Worm (Caenorhabditis elegans) whole organism, L3 larva: ENCODE measurements around the gene phdh-1.

Source experiments
- aly-2 ChIP-seq: fragments of 150-350 bp; optimal IDR thresholded peaks from 2 replicates; lab custom pipeline; 2014; ENCODE audit warnings: missing biosample characterization, missing genetic modification characterization
- ama-1 ChIP-seq: fragments of 150-350 bp; optimal IDR thresholded peaks from 2 replicates; lab custom pipeline; 2018
- elt-1 ChIP-seq: fragments of 150-350 bp; optimal IDR thresholded peaks from 2 replicates; lab custom pipeline; 2014; ENCODE audit warnings: missing biosample characterization, missing genetic modification characterization
- fkh-10 ChIP-seq: sonication (generic microtip); optimal IDR thresholded peaks from 2 replicates; lab custom pipeline; 2017; ENCODE audit warnings: missing biosample characterization, missing genetic modification reagents, missing genetic modification characterization
- mdl-1 ChIP-seq: fragments of 150-350 bp; optimal IDR thresholded peaks from 2 replicates; lab custom pipeline; 2014; ENCODE audit warnings: missing biosample characterization, missing genetic modification characterization
- nhr-11 ChIP-seq: fragments of 150-350 bp; optimal IDR thresholded peaks from 2 replicates; lab custom pipeline; 2014; ENCODE audit warnings: missing biosample characterization, missing genetic modification characterization
- nhr-12 ChIP-seq: fragments of 150-350 bp; optimal IDR thresholded peaks from 2 replicates; lab custom pipeline; 2014; ENCODE audit warnings: missing biosample characterization, missing genetic modification characterization
- nhr-23 ChIP-seq: fragments of 150-350 bp; optimal IDR thresholded peaks from 2 replicates; lab custom pipeline; 2014; ENCODE audit warnings: missing biosample characterization, missing genetic modification reagents, missing genetic modification characterization
- nhr-77 ChIP-seq: fragments of 150-350 bp; optimal IDR thresholded peaks from 2 replicates; lab custom pipeline; 2014; ENCODE audit warnings: missing biosample characterization, missing genetic modification characterization
- skn-1 ChIP-seq: fragments of 150-350 bp; optimal IDR thresholded peaks from 2 replicates; lab custom pipeline; 2014; ENCODE audit warnings: missing biosample characterization, missing genetic modification characterization
- snpc-4 ChIP-seq: fragments of 150-350 bp; optimal IDR thresholded peaks from 2 replicates; lab custom pipeline; 2014; ENCODE audit warnings: missing biosample characterization, missing genetic modification characterization
- ztf-4 ChIP-seq: fragments of 150-350 bp; optimal IDR thresholded peaks from 2 replicates; lab custom pipeline; 2014; ENCODE audit warnings: missing biosample characterization, missing genetic modification characterization

DNA sequence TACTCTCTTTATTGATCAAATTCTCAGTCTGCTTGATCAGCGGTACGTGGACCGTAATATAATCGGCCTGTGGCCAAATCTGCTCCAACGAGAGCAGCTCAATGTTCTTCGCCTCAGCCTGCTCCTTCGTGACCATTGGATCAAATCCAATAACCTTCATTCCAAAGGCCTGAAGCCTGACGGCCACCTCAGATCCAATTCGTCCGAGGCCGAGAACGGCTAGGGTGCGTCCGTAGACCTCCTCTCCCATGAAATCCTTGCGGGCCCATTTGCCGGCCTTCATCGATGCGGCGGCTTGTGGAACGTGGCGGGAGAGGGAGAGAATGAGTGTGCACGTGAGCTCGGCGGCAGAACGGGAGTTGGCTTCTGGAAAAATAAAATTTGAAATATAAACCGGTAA, 816 bp downstream of the phdh-1 start:
- TF ChIP-seq mdl-1 (tag; lab: Kevin White, UChicago) (no peak), snpc-4 (tag; lab: Kevin White, UChicago) (no peak), aly-2 (tag; lab: Kevin White, UChicago) (no peak), nhr-23 (tag; lab: Kevin White, UChicago) (no peak), nhr-11 (tag; lab: Kevin White, UChicago) (no peak), ztf-4 (no peak), nhr-77 (no peak), ama-1 (lab: Kevin White, UChicago) (peak; percentile 27), skn-1 (tag; lab: Kevin White, UChicago) (no peak), elt-1 (no peak), fkh-10 (GFP tag; lab: Kevin White, UChicago) (no peak), nhr-12 (tag; lab: Kevin White, UChicago) (no peak)
